Worm (Caenorhabditis elegans): ENCODE results near the gene Y39G8B.2.

Gene Y39G8B.2

DNA sequence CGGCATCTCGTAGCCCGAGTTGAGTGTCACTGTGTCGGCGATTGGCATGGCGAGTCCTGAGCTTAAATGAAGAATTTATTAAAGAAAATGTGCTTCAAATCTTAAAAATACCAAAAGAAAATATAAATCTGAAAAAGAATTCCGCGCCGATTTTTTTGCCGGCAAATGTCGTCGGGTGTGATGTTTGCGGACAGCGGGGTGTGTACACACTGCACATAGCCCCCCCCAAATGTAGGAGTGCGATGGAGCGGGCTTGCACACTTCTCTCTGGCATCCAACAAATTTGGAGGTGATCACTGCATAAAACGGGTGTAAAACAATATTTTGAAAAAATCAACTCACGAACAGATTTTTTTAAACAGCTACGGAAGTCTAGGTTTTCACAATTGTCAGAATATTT, at the start of gene Y39G8B.2:
TSS of gene Y39G8B.2 (minus strand) at position 61 of the 400 bp plus-strand sequence.
- TF ChIP-seq madf-2 (tag; optimal IDR thresholded peaks at IDR 0.05) (peak; percentile 41), ceh-14 (tag; optimal IDR thresholded peaks at IDR 0.05) (peak; percentile 55), ceh-31 (tag; optimal IDR thresholded peaks at IDR 0.05) (peak; percentile 72), dve-1 (tag; optimal IDR thresholded peaks at IDR 0.05) (peak; percentile 59), pag-3 (tag; optimal IDR thresholded peaks at IDR 0.05; ENCODE audit: borderline replicate concordance) (peak; percentile 12), nhr-11 (tag; optimal IDR thresholded peaks at IDR 0.05) (no peak), hlh-8 (tag; optimal IDR thresholded peaks at IDR 0.05) (no peak), dmd-4 (tag; optimal IDR thresholded peaks at IDR 0.05; ENCODE audit: borderline replicate concordance) (no peak), zip-5 (tag; optimal IDR thresholded peaks at IDR 0.05) (no peak), rnt-1 (tag; optimal IDR thresholded peaks at IDR 0.05) (peak; percentile 36), syd-9 (tag; optimal IDR thresholded peaks at IDR 0.05) (peak; percentile 52), sdc-2 (tag; optimal IDR thresholded peaks at IDR 0.05) (peak; percentile 9), pha-4 (tag; optimal IDR thresholded peaks at IDR 0.05) (no peak), elt-4 (tag; optimal IDR thresholded peaks at IDR 0.05) (no peak), odd-2 (tag; optimal IDR thresholded peaks at IDR 0.05) (no peak), ama-1 (optimal IDR thresholded peaks at IDR 0.05) (no peak), sox-2 (GFP tag; IDR thresholded peaks at IDR 0.05) (no peak), ceh-22 (tag; optimal IDR thresholded peaks at IDR 0.05) (no peak), sox-4 (tag; optimal IDR thresholded peaks at IDR 0.05) (peak; percentile 30), che-1 (tag; optimal IDR thresholded peaks at IDR 0.05) (no peak), elt-2 (tag; optimal IDR thresholded peaks at IDR 0.05) (peak; percentile 59), fax-1 (tag; optimal IDR thresholded peaks at IDR 0.05) (no peak), K02D7.2 (tag; optimal IDR thresholded peaks at IDR 0.05) (no peak), ceh-45 (GFP tag; IDR thresholded peaks at IDR 0.05) (no peak), Y22D7AL.16 (tag; optimal IDR thresholded peaks at IDR 0.05) (no peak), unc-86 (tag; optimal IDR thresholded peaks at IDR 0.05) (peak; percentile 2), tbx-2 (tag; optimal IDR thresholded peaks at IDR 0.05) (peak; percentile 69), lin-11 (tag; optimal IDR thresholded peaks at IDR 0.05) (peak; percentile 9), pros-1 (tag; optimal IDR thresholded peaks at IDR 0.05) (peak; percentile 36), ceh-24 (tag; optimal IDR thresholded peaks at IDR 0.05) (no peak), ref-2 (tag; optimal IDR thresholded peaks at IDR 0.05) (peak; percentile 82), unc-42 (tag; optimal IDR thresholded peaks at IDR 0.05) (peak; percentile 57), pqm-1 (tag; optimal IDR thresholded peaks at IDR 0.05) (no peak), ttx-3 (tag; optimal IDR thresholded peaks at IDR 0.05) (no peak), ceh-9 (tag; optimal IDR thresholded peaks at IDR 0.05) (no peak), unc-3 (GFP tag; conservative IDR thresholded peaks at IDR 0.05) (no peak), unc-3 (tag; optimal IDR thresholded peaks at IDR 0.05) (no peak), ceh-30 (tag; optimal IDR thresholded peaks at IDR 0.05) (peak; percentile 1), K09A11.1 (tag; optimal IDR thresholded peaks at IDR 0.05; ENCODE audit: insufficient read depth) (peak; percentile 33), ceh-6 (GFP tag; optimal IDR thresholded peaks at IDR 0.05) (peak; percentile 34), C08G9.2 (tag; optimal IDR thresholded peaks at IDR 0.05) (peak; percentile 48), nhr-232 (tag; optimal IDR thresholded peaks at IDR 0.05) (no peak), lim-6 (tag; optimal IDR thresholded peaks at IDR 0.05) (no peak), ceh-2 (tag; optimal IDR thresholded peaks at IDR 0.05) (no peak), hlh-15 (tag; optimal IDR thresholded peaks at IDR 0.05) (no peak), fkh-6 (tag; optimal IDR thresholded peaks at IDR 0.05) (no peak), hlh-6 (tag; optimal IDR thresholded peaks at IDR 0.05) (no peak), npax-4 (tag; optimal IDR thresholded peaks at IDR 0.05) (no peak), C38D4.7 (GFP tag; optimal IDR thresholded peaks at IDR 0.05) (no peak), hlh-30 (tag; optimal IDR thresholded peaks at IDR 0.05; ENCODE audit: insufficient read depth) (peak; percentile 32), mec-3 (tag; optimal IDR thresholded peaks at IDR 0.05; ENCODE audit: borderline replicate concordance) (no peak), T23F11.4 (GFP tag; optimal IDR thresholded peaks at IDR 0.05) (no peak), tbx-7 (tag; optimal IDR thresholded peaks at IDR 0.05) (no peak), ceh-19 (GFP tag; optimal IDR thresholded peaks at IDR 0.05) (no peak)
